Fruit fly (Drosophila melanogaster): ENCODE results near the gene CG15399.

CG15399 gene

dm6 chr2L:2749144-2749766, 22.3 kb downstream of the CG15399 start (continued):
- TF ChIP-seq Doc2 (GFP tag; IDR thresholded peaks at IDR 0.05) (no peak), CG11085 (GFP tag; IDR thresholded peaks at IDR 0.05) (no peak), Ets65A (GFP tag) (no peak), inv (GFP tag; IDR thresholded peaks at IDR 0.05; ENCODE audit: partially characterized antibody) (no peak), wor (GFP tag; IDR thresholded peaks at IDR 0.05) (no peak), CG15696 (tag; optimal IDR thresholded peaks at IDR 0.05) (no peak), CG18262 (tag; optimal IDR thresholded peaks at IDR 0.05) (no peak), CG11247 (GFP tag; IDR thresholded peaks at IDR 0.05) (no peak), bcd (GFP tag; optimal IDR thresholded peaks at IDR 0.05) (no peak), mam (GFP tag; optimal IDR thresholded peaks at IDR 0.05) (no peak), HHEX (GFP tag; optimal IDR thresholded peaks at IDR 0.05) (no peak), lilli (GFP tag; optimal IDR thresholded peaks at IDR 0.05) (peak; percentile 10), ro (GFP tag; IDR thresholded peaks at IDR 0.05) (no peak), CG12155 (GFP tag; optimal IDR thresholded peaks at IDR 0.05) (no peak), CG2202 (tag; optimal IDR thresholded peaks at IDR 0.05) (no peak), maf-S (GFP tag; optimal IDR thresholded peaks at IDR 0.05) (no peak), crol (GFP tag; IDR thresholded peaks at IDR 0.05) (no peak), Kr (GFP tag; optimal IDR thresholded peaks at IDR 0.05) (no peak), CG2875 (GFP tag; optimal IDR thresholded peaks at IDR 0.05) (peak; percentile 52), CG5245 (GFP tag; optimal IDR thresholded peaks at IDR 0.05) (no peak), CG43689 (GFP tag; IDR thresholded peaks at IDR 0.05) (no peak), CG10959 (GFP tag; IDR thresholded peaks at IDR 0.05) (no peak), B-H1 (GFP tag; IDR thresholded peaks at IDR 0.05) (no peak), CG10654 (GFP tag; optimal IDR thresholded peaks at IDR 0.05) (no peak), CG2889 (GFP tag; IDR thresholded peaks at IDR 0.05) (no peak), toy (GFP tag; IDR thresholded peaks at IDR 0.05) (no peak), HLH54F (GFP tag; optimal IDR thresholded peaks at IDR 0.05) (no peak), kay (GFP tag; optimal IDR thresholded peaks at IDR 0.05) (no peak), en (GFP tag; optimal IDR thresholded peaks at IDR 0.05) (no peak), CG8944 (GFP tag; optimal IDR thresholded peaks at IDR 0.05) (no peak), al (GFP tag; IDR thresholded peaks at IDR 0.05) (no peak), HmgZ (tag; optimal IDR thresholded peaks at IDR 0.05) (no peak), Antp (GFP tag; optimal IDR thresholded peaks at IDR 0.05) (peak; percentile 0), Sox100B (GFP tag; optimal IDR thresholded peaks at IDR 0.05) (no peak), CG17359 (tag; optimal IDR thresholded peaks at IDR 0.05) (no peak), cad (GFP tag; optimal IDR thresholded peaks at IDR 0.05) (no peak), CG3065 (GFP tag; optimal IDR thresholded peaks at IDR 0.05) (no peak), gce (GFP tag; IDR thresholded peaks at IDR 0.05) (no peak), pan (optimal IDR thresholded peaks at IDR 0.05) (no peak), pan (GFP tag; optimal IDR thresholded peaks at IDR 0.05 in 1 of 2, IDR thresholded peaks at IDR 0.05 in 1 of 2) (no peak), bigmax (GFP tag; optimal IDR thresholded peaks at IDR 0.05) (no peak), gfzf (GFP tag; optimal IDR thresholded peaks at IDR 0.05) (no peak), Nf-YC (tag; optimal IDR thresholded peaks at IDR 0.05) (no peak), CG11093 (GFP tag; IDR thresholded peaks at IDR 0.05) (no peak), vvl (GFP tag; IDR thresholded peaks at IDR 0.05) (no peak), fd96Cb (tag; optimal IDR thresholded peaks at IDR 0.05) (no peak), Six4 (GFP tag; optimal IDR thresholded peaks at IDR 0.05) (no peak), Oli (tag; optimal IDR thresholded peaks at IDR 0.05) (no peak), Camta (GFP tag; optimal IDR thresholded peaks at IDR 0.05) (no peak), Nf-YA (GFP tag; IDR thresholded peaks at IDR 0.05) (no peak), CG11456 (GFP tag; IDR thresholded peaks at IDR 0.05) (no peak), CG16815 (GFP tag; optimal IDR thresholded peaks at IDR 0.05) (no peak), HLH3B (GFP tag; IDR thresholded peaks at IDR 0.05) (no peak)

All from whole organism, embryonic.